Worm (Caenorhabditis elegans): Measurements from ENCODE around the gene gly-12.

- TF ChIP-seq nhr-12 (tag; optimal IDR thresholded peaks at IDR 0.05) (no peak), unc-62 (GFP tag; optimal IDR thresholded peaks at IDR 0.05) (no peak), sem-4 (tag; optimal IDR thresholded peaks at IDR 0.05) (no peak)
These were observed 54.4 kb downstream of the gly-12 start, which contains the start of gene glb-16 for ce11 chrX:7540033-7540432.
